Worm (Caenorhabditis elegans) whole organism, L2 larva: ENCODE results near the gene ZK896.4.

Source experiments
- elt-1 ChIP-seq: fragments of 150-350 bp; optimal IDR thresholded peaks from 2 replicates; lab custom pipeline; 2014; ENCODE audit warnings: missing biosample characterization, missing genetic modification characterization
- nhr-23 ChIP-seq: fragments of 150-350 bp; optimal IDR thresholded peaks from 2 replicates; lab custom pipeline; 2014; ENCODE audit warnings: missing biosample characterization, missing genetic modification reagents, missing genetic modification characterization
- ztf-11 ChIP-seq: sonication (generic microtip); optimal IDR thresholded peaks from 2 replicates; lab custom pipeline; 2017; ENCODE audit warnings: missing biosample characterization, missing genetic modification characterization

DNA sequence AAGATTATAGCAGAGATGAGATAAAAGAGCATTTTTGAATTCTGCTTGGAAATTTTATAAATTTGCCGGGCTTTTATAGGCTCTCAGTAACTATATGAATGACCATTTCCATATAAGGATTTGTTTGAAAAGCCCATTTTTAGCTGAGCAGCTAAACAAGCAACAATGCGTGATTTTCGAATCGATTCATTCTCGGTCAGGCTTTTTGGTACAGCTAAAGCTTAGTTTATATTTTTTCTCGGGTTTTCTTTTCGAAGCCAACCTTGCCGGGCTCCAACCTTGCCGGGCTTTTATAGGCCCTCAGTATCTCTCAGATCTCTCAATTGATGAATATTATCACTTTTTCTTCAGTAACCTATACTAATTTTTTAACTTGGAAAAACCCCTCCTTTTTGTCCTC lies 41.2 kb upstream of the ZK896.4 start, which contains the start of gene srlf-4:
- no peak for TF ChIP-seq ztf-11 (tag; lab: Kevin White, UChicago)
- TF ChIP-seq elt-1 (tag; lab: Kevin White, UChicago): no peak
- no peak for TF ChIP-seq nhr-23 (tag; lab: Kevin White, UChicago)
